Worm (Caenorhabditis elegans): ENCODE results near the gene plpp-1.1.

The plpp-1.1 gene

DNA sequence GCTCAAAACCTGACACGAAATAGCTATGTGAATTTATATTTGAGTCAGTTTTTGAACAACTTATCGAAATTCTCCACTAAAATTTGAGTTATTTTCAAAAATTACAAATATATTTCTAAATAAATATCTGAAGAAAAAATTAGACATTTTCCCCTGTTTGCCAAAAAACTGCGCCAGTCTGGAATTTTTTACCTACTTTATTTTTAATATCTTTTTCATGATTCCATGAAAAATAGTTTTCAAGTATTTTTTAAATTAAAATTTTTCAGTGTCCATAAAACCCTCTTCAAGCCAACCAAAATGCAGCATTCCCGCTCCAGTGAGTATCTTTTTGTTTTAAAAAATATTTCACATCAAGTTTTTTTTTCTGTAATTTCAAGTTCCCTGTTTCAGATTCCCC is 36.7 kb downstream of the plpp-1.1 start, which contains the start of gene F53C3.8:
TSS of gene F53C3.8 (plus strand) at position 301 of the 400 bp plus-strand sequence.
- TF ChIP-seq aha-1 (tag) (no peak), nhr-6 (tag; optimal IDR thresholded peaks at IDR 0.05) (no peak), hmg-1.1 (GFP tag; IDR thresholded peaks at IDR 0.05) (no peak), lin-39 (tag; optimal IDR thresholded peaks at IDR 0.05) (no peak), lin-29 (GFP tag; IDR thresholded peaks at IDR 0.05) (no peak), pha-4 (GFP tag; IDR thresholded peaks at IDR 0.05) (no peak), pha-4 (tag; optimal IDR thresholded peaks at IDR 0.05) (no peak), snpc-1.2 (GFP tag; IDR thresholded peaks at IDR 0.05) (no peak), nhr-237 (tag; optimal IDR thresholded peaks at IDR 0.05) (no peak)

DNA sequence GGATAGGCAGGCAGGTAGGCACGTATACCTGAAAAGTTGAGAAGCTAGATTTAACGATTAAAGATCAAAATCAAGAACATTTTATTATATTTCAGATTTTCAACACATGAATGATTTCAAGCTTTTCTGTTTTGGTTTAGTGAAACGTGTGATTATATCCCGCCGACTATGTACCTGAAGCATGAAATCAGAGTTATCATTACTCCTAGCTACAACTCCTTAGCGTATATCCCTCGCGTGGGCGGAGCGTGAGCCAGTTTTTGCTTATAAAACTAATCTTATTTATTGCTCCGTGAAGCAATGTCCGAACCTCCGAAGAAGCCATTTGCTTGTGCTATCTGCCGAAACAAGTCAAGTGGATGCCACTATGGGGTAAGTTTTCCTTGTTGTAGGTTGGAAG is 47.8 kb downstream of the plpp-1.1 start, which contains the start of gene nhr-166:
TSS of gene nhr-166 (plus strand) at position 301 of the 400 bp plus-strand sequence.
- TF ChIP-seq ceh-28 (tag; optimal IDR thresholded peaks at IDR 0.05) (no peak), zfp-3 (GFP tag; conservative IDR thresholded peaks at IDR 0.05) (no peak), set-16 (GFP tag; IDR thresholded peaks at IDR 0.05) (no peak), lin-13 (GFP tag; optimal IDR thresholded peaks at IDR 0.05) (no peak), dmd-9 (GFP tag; IDR thresholded peaks at IDR 0.05) (no peak), ztf-7 (tag; optimal IDR thresholded peaks at IDR 0.05) (no peak), jun-1 (tag; optimal IDR thresholded peaks at IDR 0.05) (no peak), mxl-2 (GFP tag; conservative IDR thresholded peaks at IDR 0.05) (no peak), nhr-42 (GFP tag; IDR thresholded peaks at IDR 0.05) (no peak), tra-1 (GFP tag; IDR thresholded peaks at IDR 0.05) (no peak), ces-1 (GFP tag; optimal IDR thresholded peaks at IDR 0.05) (no peak), lim-7 (GFP tag; IDR thresholded peaks at IDR 0.05) (no peak), nhr-237 (tag; optimal IDR thresholded peaks at IDR 0.05) (no peak), daf-16 (GFP tag; optimal IDR thresholded peaks at IDR 0.05) (no peak), daf-16 (tag; optimal IDR thresholded peaks at IDR 0.05) (no peak), Y5F2A.4 (GFP tag; optimal IDR thresholded peaks at IDR 0.05) (no peak), zip-2 (tag; optimal IDR thresholded peaks at IDR 0.05) (no peak), aly-2 (tag; optimal IDR thresholded peaks at IDR 0.05) (no peak), duxl-1 (tag; optimal IDR thresholded peaks at IDR 0.05; ENCODE audit: poor library complexity) (no peak), ztf-11 (tag; optimal IDR thresholded peaks at IDR 0.05) (no peak)

- TF ChIP-seq unc-62 (GFP tag; optimal IDR thresholded peaks at IDR 0.05 in 1 of 2) (no peak), unc-62 (tag; optimal IDR thresholded peaks at IDR 0.05) (no peak), zag-1 (tag; optimal IDR thresholded peaks at IDR 0.05) (no peak), egl-27 (tag; optimal IDR thresholded peaks at IDR 0.05) (no peak), zfp-3 (GFP tag; conservative IDR thresholded peaks at IDR 0.05) (no peak), daf-12 (tag; optimal IDR thresholded peaks at IDR 0.05) (no peak), ces-1 (GFP tag; optimal IDR thresholded peaks at IDR 0.05) (no peak), lin-39 (tag; optimal IDR thresholded peaks at IDR 0.05) (no peak), F10B5.3 (tag; optimal IDR thresholded peaks at IDR 0.05) (no peak), T26A8.4 (GFP tag; IDR thresholded peaks at IDR 0.05) (no peak), nhr-237 (tag; optimal IDR thresholded peaks at IDR 0.05) (no peak)
These were observed 49.5 kb downstream of the plpp-1.1 start, which contains the start of gene srh-250 for ce11 chrII:3878330-3878729. Gene srh-250 (plus strand): TSS chrII:3878630.

DNA sequence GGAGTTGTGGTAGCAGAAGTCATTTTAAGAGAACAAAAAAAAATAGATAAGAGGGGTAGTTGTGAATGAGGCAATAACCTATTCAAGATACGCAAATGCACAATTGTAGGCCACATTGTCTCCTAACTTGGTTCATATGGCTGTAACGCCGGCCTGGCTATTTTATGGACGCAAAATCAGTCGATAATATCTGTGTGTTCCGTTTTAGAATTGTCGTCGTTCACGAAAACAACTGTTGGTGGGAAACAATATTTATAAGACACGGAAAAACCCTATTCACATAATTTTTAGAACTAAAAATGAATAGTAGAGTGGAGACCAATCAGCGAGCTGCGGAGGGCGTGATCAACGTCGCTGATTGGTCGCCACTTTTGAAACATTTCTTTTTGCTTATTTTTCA is 49.9 kb downstream of the plpp-1.1 start, which contains the start of gene sdz-7:
TSS of gene sdz-7 (minus strand) at position 101 of the 400 bp plus-strand sequence.
- TF ChIP-seq ctbp-1 (GFP tag; IDR thresholded peaks at IDR 0.05): no peak
- no peak for TF ChIP-seq set-16 (GFP tag; IDR thresholded peaks at IDR 0.05)
- no peak for TF ChIP-seq nhr-42 (GFP tag; IDR thresholded peaks at IDR 0.05)
- no peak for TF ChIP-seq ZK337.2 (GFP tag; IDR thresholded peaks at IDR 0.05)
- TF ChIP-seq php-3 (GFP tag; IDR thresholded peaks at IDR 0.05): no peak
- TF ChIP-seq mes-2 (tag; optimal IDR thresholded peaks at IDR 0.05; ENCODE audit: poor library complexity, severe bottlenecking): no peak
- no peak for TF ChIP-seq unc-130 (GFP tag; optimal IDR thresholded peaks at IDR 0.05)
- TF ChIP-seq lir-3 (tag; optimal IDR thresholded peaks at IDR 0.05): no peak
- TF ChIP-seq Y48G9A.11 (GFP tag; IDR thresholded peaks at IDR 0.05): no peak
- TF ChIP-seq ama-1 (optimal IDR thresholded peaks at IDR 0.05): no peak
- no peak for TF ChIP-seq F26F4.8 (GFP tag; conservative IDR thresholded peaks at IDR 0.05)
- TF ChIP-seq zfp-2 (tag; optimal IDR thresholded peaks at IDR 0.05): no peak
- TF ChIP-seq snpc-4 (tag; optimal IDR thresholded peaks at IDR 0.05): no peak
- TF ChIP-seq ceh-32 (tag; optimal IDR thresholded peaks at IDR 0.05; ENCODE audit: poor library complexity): no peak
- no peak for TF ChIP-seq daf-19 (GFP tag; conservative IDR thresholded peaks at IDR 0.05)
